Worm (Caenorhabditis elegans): ENCODE measurements around the gene cutl-1.

cutl-1 gene

ce11 chrV:13437473-13438074, 31.7 kb upstream of the cutl-1 start, which contains the start of gene mes-4:
Gene mes-4 (minus strand): TSS chrV:13437545.
- TF ChIP-seq mml-1 (tag; optimal IDR thresholded peaks at IDR 0.05) = no peak
- TF ChIP-seq fos-1 (tag; optimal IDR thresholded peaks at IDR 0.05) = no peak
- no peak for TF ChIP-seq mdl-1 (tag; optimal IDR thresholded peaks at IDR 0.05)
- TF ChIP-seq fkh-10 (GFP tag; optimal IDR thresholded peaks at IDR 0.05) = no peak
- TF ChIP-seq ceh-28 (tag; optimal IDR thresholded peaks at IDR 0.05) = no peak
- no peak for TF ChIP-seq fkh-2 (tag; optimal IDR thresholded peaks at IDR 0.05)
- no peak for TF ChIP-seq elt-2 (tag; optimal IDR thresholded peaks at IDR 0.05)
- no peak for TF ChIP-seq egl-27 (tag; optimal IDR thresholded peaks at IDR 0.05)
- TF ChIP-seq ceh-16 (tag; optimal IDR thresholded peaks at IDR 0.05) = no peak
- TF ChIP-seq elt-3 (tag; optimal IDR thresholded peaks at IDR 0.05) = no peak
- TF ChIP-seq nhr-12 (tag; optimal IDR thresholded peaks at IDR 0.05) = no peak
- peak; percentile 91 for TF ChIP-seq nfya-1 (tag; optimal IDR thresholded peaks at IDR 0.05; ENCODE audit: insufficient read depth)
- TF ChIP-seq elt-1 (tag; optimal IDR thresholded peaks at IDR 0.05) = no peak
- no peak for TF ChIP-seq ZK546.5 (tag; optimal IDR thresholded peaks at IDR 0.05)
- TF ChIP-seq lin-15B (tag; optimal IDR thresholded peaks at IDR 0.05) = peak; percentile 38

ce11 chrV:13432364-13432763, 26.4 kb upstream of the cutl-1 start, which contains the start of gene srd-17:
Gene srd-17 (minus strand): TSS chrV:13432714.
- no peak for TF ChIP-seq elt-1 (tag; optimal IDR thresholded peaks at IDR 0.05)
- TF ChIP-seq nhr-237 (tag; optimal IDR thresholded peaks at IDR 0.05) = no peak
- no peak for TF ChIP-seq nhr-43 (tag; optimal IDR thresholded peaks at IDR 0.05; ENCODE audit: poor library complexity, severe bottlenecking)
- TF ChIP-seq ceh-9 (tag; optimal IDR thresholded peaks at IDR 0.05) = no peak

DNA sequence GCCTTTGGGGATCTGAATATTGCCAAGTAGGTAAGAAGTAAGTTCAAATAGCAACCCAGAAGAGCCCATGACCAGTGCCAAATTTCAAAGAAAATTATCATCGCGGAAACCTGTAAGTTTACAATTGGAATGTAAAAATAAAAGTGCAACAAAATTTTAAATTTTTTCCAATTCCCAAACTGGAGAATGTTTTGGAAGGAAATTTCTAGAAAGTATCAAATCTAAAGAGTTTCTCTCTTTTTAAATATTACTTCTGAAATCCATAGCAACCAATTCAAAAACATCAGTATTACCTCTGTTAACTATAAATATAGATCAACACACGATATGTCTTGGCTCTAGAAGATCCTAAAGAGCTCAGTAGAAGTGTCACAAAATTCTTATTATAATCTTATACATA, 22.7 kb upstream of the cutl-1 start, which contains the start of gene srd-19:
Gene srd-19 (minus strand): TSS at position 101 of the 400 bp plus-strand sequence.
- TF ChIP-seq nhr-237 (tag; optimal IDR thresholded peaks at IDR 0.05) = no peak
- no peak for TF ChIP-seq ZK546.5 (tag; optimal IDR thresholded peaks at IDR 0.05)
- no peak for TF ChIP-seq lin-15B (tag; optimal IDR thresholded peaks at IDR 0.05)

ce11 chrV:13427378-13427777, 21.5 kb upstream of the cutl-1 start:
- TF ChIP-seq fkh-10 (GFP tag; optimal IDR thresholded peaks at IDR 0.05) (no peak), elt-2 (tag; optimal IDR thresholded peaks at IDR 0.05) (no peak), eor-1 (tag; optimal IDR thresholded peaks at IDR 0.05) (no peak), ztf-4 (tag; optimal IDR thresholded peaks at IDR 0.05) (no peak)

- TF ChIP-seq nhr-43 (tag; optimal IDR thresholded peaks at IDR 0.05; ENCODE audit: poor library complexity, severe bottlenecking) = no peak
- TF ChIP-seq ZK546.5 (tag; optimal IDR thresholded peaks at IDR 0.05) = no peak
- TF ChIP-seq skn-1 (tag; optimal IDR thresholded peaks at IDR 0.05) = no peak
- no peak for TF ChIP-seq nfya-1 (tag; optimal IDR thresholded peaks at IDR 0.05; ENCODE audit: insufficient read depth)
- TF ChIP-seq ztf-11 (tag; optimal IDR thresholded peaks at IDR 0.05) = no peak
- no peak for TF ChIP-seq ceh-28 (tag; optimal IDR thresholded peaks at IDR 0.05)
- no peak for TF ChIP-seq mdl-1 (tag; optimal IDR thresholded peaks at IDR 0.05)
- TF ChIP-seq nhr-67 (tag; optimal IDR thresholded peaks at IDR 0.05) = no peak
These were observed 20.9 kb upstream of the cutl-1 start, which contains the start of gene srd-18 for ce11 chrV:13426764-13427163. Gene srd-18 (minus strand): TSS chrV:13426864.

DNA sequence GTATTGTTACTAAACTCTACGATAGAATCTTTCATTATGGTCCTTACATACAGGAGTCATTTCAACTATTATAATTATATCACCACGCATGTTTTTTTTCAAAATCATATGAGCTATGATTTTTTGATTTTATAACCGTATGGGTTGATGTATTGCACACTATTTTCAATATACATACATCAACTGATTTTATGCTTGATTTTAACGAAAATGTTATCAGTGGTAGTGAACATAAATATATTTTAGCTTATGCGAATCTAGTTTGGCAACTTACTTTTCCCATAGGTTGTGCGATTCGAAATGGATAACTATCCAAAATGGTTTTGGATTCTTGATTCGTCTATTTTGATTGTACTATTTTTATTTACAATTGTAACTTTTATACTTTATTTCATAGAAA, 17.7 kb upstream of the cutl-1 start, which contains the start of gene srv-10:
Gene srv-10 (plus strand): TSS at position 301 of the 400 bp plus-strand sequence.
- TF ChIP-seq nhr-237 (tag; optimal IDR thresholded peaks at IDR 0.05) (no peak), elt-3 (tag; optimal IDR thresholded peaks at IDR 0.05) (no peak), nhr-77 (tag; optimal IDR thresholded peaks at IDR 0.05) (no peak), jun-1 (tag; optimal IDR thresholded peaks at IDR 0.05) (no peak), lsy-12 (tag; optimal IDR thresholded peaks at IDR 0.05) (no peak), nhr-25 (tag; optimal IDR thresholded peaks at IDR 0.05) (no peak), mdl-1 (tag; optimal IDR thresholded peaks at IDR 0.05) (no peak), sea-2 (GFP tag; optimal IDR thresholded peaks at IDR 0.05) (no peak), fos-1 (tag; optimal IDR thresholded peaks at IDR 0.05) (no peak), lin-39 (tag; optimal IDR thresholded peaks at IDR 0.05) (no peak), snpc-4 (tag; optimal IDR thresholded peaks at IDR 0.05) (no peak), ceh-16 (tag; optimal IDR thresholded peaks at IDR 0.05) (no peak), lin-15B (tag; optimal IDR thresholded peaks at IDR 0.05) (no peak), ZK546.5 (tag; optimal IDR thresholded peaks at IDR 0.05) (no peak), fkh-2 (tag; optimal IDR thresholded peaks at IDR 0.05) (no peak), unc-39 (tag; optimal IDR thresholded peaks at IDR 0.05) (no peak), egl-5 (tag; optimal IDR thresholded peaks at IDR 0.05) (no peak)

Data from whole organism, L3 larva.